Worm (Caenorhabditis elegans): ENCODE measurements around the gene nimk-1.

ce11 chrII:12547547-12547946 lies 12.0 kb downstream of the nimk-1 start, which contains the start of gene F49C5.16:
- TF ChIP-seq him-1 (tag; optimal IDR thresholded peaks at IDR 0.05) (no peak), dao-5 (tag; optimal IDR thresholded peaks at IDR 0.05) (no peak)
